Fruit fly (Drosophila melanogaster): ENCODE measurements around the gene CG6985.

Gene CG6985

DNA sequence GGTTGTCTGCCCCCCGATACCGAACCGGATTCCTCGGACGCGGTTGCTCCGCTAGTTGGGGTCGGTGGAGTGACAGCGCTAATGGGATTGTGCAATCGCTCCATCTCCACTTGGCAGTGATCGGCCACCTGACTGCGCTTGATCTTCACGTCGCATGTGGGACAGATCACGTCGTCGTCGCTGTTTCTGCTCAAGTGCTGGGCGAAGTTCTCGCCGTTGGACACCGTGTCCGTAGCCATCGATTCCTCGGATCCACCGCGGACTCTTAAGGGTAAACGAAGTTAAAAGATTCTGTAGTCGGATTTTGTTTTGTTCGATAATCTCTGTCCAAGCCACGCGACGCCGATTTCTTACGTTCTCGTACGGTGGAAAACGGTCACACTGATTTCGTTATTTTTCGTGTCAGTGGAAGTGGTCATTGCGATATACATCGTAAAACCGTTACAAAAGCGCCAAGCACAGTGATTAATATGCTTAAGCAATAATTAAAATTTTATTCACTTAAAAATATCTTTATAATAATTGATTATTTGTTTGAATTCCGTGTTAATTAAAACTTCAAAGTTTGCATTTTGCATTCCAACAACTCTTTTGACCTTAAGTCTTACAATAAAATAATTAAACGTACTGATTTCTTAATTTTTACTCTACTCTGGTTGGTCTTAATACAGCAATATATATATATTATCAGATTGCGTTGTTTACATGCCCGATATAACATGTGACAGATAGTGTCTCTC lies 14.7 kb upstream of the CG6985 start, which contains the start of gene RNF220 (continued):
- TF ChIP-seq inv (GFP tag; IDR thresholded peaks at IDR 0.05; ENCODE audit: partially characterized antibody) (peak; percentile 48; the same call in 1 of the 2 replicates), CG11085 (GFP tag; IDR thresholded peaks at IDR 0.05) (no peak), bsh (GFP tag; optimal IDR thresholded peaks at IDR 0.05) (no peak), CG13296 (GFP tag; optimal IDR thresholded peaks at IDR 0.05) (no peak), CrebB (tag; optimal IDR thresholded peaks at IDR 0.05) (no peak), CG4820 (GFP tag; optimal IDR thresholded peaks at IDR 0.05) (no peak), pita (GFP tag; optimal IDR thresholded peaks at IDR 0.05) (no peak), CG13287 (GFP tag; IDR thresholded peaks at IDR 0.05; ENCODE audit: partially characterized antibody) (peak; percentile 70), Camta (GFP tag; optimal IDR thresholded peaks at IDR 0.05) (no peak), Dp (GFP tag; optimal IDR thresholded peaks at IDR 0.05) (peak; percentile 24), Oaz (GFP tag; IDR thresholded peaks at IDR 0.05) (no peak), HHEX (GFP tag; optimal IDR thresholded peaks at IDR 0.05) (no peak), Ets65A (GFP tag) (peak; percentile 67), CG8944 (GFP tag; optimal IDR thresholded peaks at IDR 0.05) (no peak), Rfx (GFP tag; IDR thresholded peaks at IDR 0.05) (peak; percentile 38; the same call in 1 of the 2 replicates), h (optimal IDR thresholded peaks at IDR 0.05) (no peak), dimm (GFP tag; IDR thresholded peaks at IDR 0.05) (no peak; the same call in 1 of the 2 replicates), CG1647 (GFP tag; optimal IDR thresholded peaks at IDR 0.05) (no peak), exex (tag; optimal IDR thresholded peaks at IDR 0.05) (no peak), kay (GFP tag; optimal IDR thresholded peaks at IDR 0.05) (no peak), Dll (GFP tag; IDR thresholded peaks at IDR 0.05; ENCODE audit: partially characterized antibody) (peak; percentile 77), stwl (tag; optimal IDR thresholded peaks at IDR 0.05) (no peak), CG4404 (GFP tag; IDR thresholded peaks at IDR 0.05) (no peak), unpg (GFP tag; optimal IDR thresholded peaks at IDR 0.05) (no peak), repo (GFP tag; optimal IDR thresholded peaks at IDR 0.05) (no peak), CG7839 (tag; optimal IDR thresholded peaks at IDR 0.05) (peak; percentile 39), CG12299 (tag; optimal IDR thresholded peaks at IDR 0.05) (no peak), CG6765 (GFP tag; optimal IDR thresholded peaks at IDR 0.05) (no peak), CG10274 (GFP tag; optimal IDR thresholded peaks at IDR 0.05) (no peak), CG9437 (GFP tag; optimal IDR thresholded peaks at IDR 0.05) (peak; percentile 97), CG7928 (GFP tag; optimal IDR thresholded peaks at IDR 0.05) (no peak), cad (GFP tag; optimal IDR thresholded peaks at IDR 0.05) (no peak), Sox102F (GFP tag; optimal IDR thresholded peaks at IDR 0.05) (peak; percentile 5), pfk (GFP tag; optimal IDR thresholded peaks at IDR 0.05) (no peak), gcm (GFP tag; optimal IDR thresholded peaks at IDR 0.05) (no peak), YL-1 (GFP tag; optimal IDR thresholded peaks at IDR 0.05) (no peak), CG5953 (GFP tag; IDR thresholded peaks at IDR 0.05) (no peak), CG11247 (GFP tag; IDR thresholded peaks at IDR 0.05) (no peak), Atf3 (GFP tag; optimal IDR thresholded peaks at IDR 0.05) (no peak), HLH4C (GFP tag; IDR thresholded peaks at IDR 0.05; ENCODE audit: partially characterized antibody) (no peak; the same call in 1 of the 3 replicates), chm (GFP tag; IDR thresholded peaks at IDR 0.05) (0 out of 2 replicates have a peak, but pooled peaks have one; percentile 34), CG6689 (GFP tag; IDR thresholded peaks at IDR 0.05) (no peak), ERR (GFP tag; optimal IDR thresholded peaks at IDR 0.05) (no peak), CG30403 (GFP tag; optimal IDR thresholded peaks at IDR 0.05) (peak; percentile 54), CG2116 (GFP tag; optimal IDR thresholded peaks at IDR 0.05) (peak; percentile 46), CG10366 (GFP tag; IDR thresholded peaks at IDR 0.05) (no peak), CG6854 (GFP tag; optimal IDR thresholded peaks at IDR 0.05) (no peak), Xbp1 (GFP tag; optimal IDR thresholded peaks at IDR 0.05) (peak; percentile 30), pzg (GFP tag; optimal IDR thresholded peaks at IDR 0.05) (peak; percentile 51), mam (GFP tag; optimal IDR thresholded peaks at IDR 0.05) (no peak)
